Worm (Caenorhabditis elegans): ENCODE results near the gene srz-97.

DNA sequence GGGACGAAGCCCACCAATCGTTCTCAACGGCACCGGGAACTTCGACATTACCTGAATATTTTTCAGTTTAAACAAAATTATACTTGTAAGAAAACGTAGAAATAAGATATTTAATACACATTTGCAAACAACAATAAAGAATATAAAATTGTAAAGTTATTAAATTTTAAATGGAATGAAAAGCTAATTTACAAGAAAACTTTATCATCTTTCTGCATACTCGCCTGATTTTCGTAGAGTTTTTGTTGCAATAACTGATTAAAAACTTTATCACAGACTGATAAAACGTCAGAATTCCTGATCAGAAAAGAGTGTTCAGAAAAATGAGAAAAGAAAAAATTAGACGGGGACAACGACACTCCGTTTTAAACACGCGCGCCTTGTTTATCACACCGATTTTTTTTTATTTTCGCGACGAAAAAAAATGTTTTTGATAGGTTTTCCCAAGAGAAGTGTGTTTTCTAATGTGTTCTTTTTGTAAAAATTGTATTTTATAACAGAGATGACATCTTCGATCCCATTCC, 20.7 kb downstream of the srz-97 start, which contains the start of the genes dlat-1 and fntb-1:
- TF ChIP-seq R02D3.7 (tag; optimal IDR thresholded peaks at IDR 0.05) (no peak), nfya-1 (tag; optimal IDR thresholded peaks at IDR 0.05; ENCODE audit: insufficient read depth) (no peak), lin-39 (tag; optimal IDR thresholded peaks at IDR 0.05) (no peak), nhr-11 (tag; optimal IDR thresholded peaks at IDR 0.05) (no peak), elt-3 (tag; optimal IDR thresholded peaks at IDR 0.05) (no peak), unc-39 (tag; optimal IDR thresholded peaks at IDR 0.05) (no peak), ama-1 (optimal IDR thresholded peaks at IDR 0.05) (no peak), nhr-77 (tag; optimal IDR thresholded peaks at IDR 0.05) (no peak), ceh-16 (tag; optimal IDR thresholded peaks at IDR 0.05) (no peak), unc-62 (GFP tag; optimal IDR thresholded peaks at IDR 0.05) (no peak)
